Worm (Caenorhabditis elegans) whole organism, mixed stage, embryonic: ENCODE measurements around the gene cnnm-3.

Source experiments
- cnd-1 ChIP-seq: fragments of 200-800 bp; sonication (Bioruptor generic); optimal IDR thresholded peaks from 2 replicates; lab custom pipeline; 2018; ENCODE audit warnings: mild to moderate bottlenecking, missing genetic modification characterization, missing compliant biosample characterization
- drap-1 ChIP-seq: fragments of 200-800 bp; sonication (Bioruptor generic); optimal IDR thresholded peaks from 3 replicates; lab custom pipeline; 2018; ENCODE audit warnings: mild to moderate bottlenecking, missing genetic modification characterization, missing compliant biosample characterization
- lin-32 ChIP-seq: fragments of 200-800 bp; sonication (Bioruptor generic); optimal IDR thresholded peaks from 2 replicates; lab custom pipeline; 2018; ENCODE audit warnings: mild to moderate bottlenecking, missing genetic modification characterization, missing compliant biosample characterization
- mab-5 ChIP-seq: fragments of 150-350 bp; optimal IDR thresholded peaks from 2 replicates; lab custom pipeline; 2014; ENCODE audit warnings: missing biosample characterization, missing genetic modification characterization
- mls-2 ChIP-seq: sonication (generic microtip); optimal IDR thresholded peaks from 2 replicates; lab custom pipeline; 2016; ENCODE audit warnings: mild to moderate bottlenecking, missing genetic modification characterization, moderate library complexity, missing compliant biosample characterization
- nhr-2 ChIP-seq: fragments of 150-350 bp; optimal IDR thresholded peaks from 2 replicates; lab custom pipeline; 2014; ENCODE audit warnings: missing biosample characterization, missing genetic modification characterization
- nhr-237 ChIP-seq: fragments of 150-350 bp; optimal IDR thresholded peaks from 2 replicates; lab custom pipeline; 2014; ENCODE audit warnings: missing biosample characterization, missing genetic modification characterization
- nhr-76 ChIP-seq: sonication (generic microtip); optimal IDR thresholded peaks from 2 replicates; lab custom pipeline; 2017; ENCODE audit warnings: missing biosample characterization, missing genetic modification characterization
- unc-120 ChIP-seq: sonication (generic microtip); optimal IDR thresholded peaks from 2 replicates; lab custom pipeline; 2017; ENCODE audit warnings: missing genetic modification characterization, missing compliant biosample characterization; ENCODE audit not compliant: poor library complexity, severe bottlenecking
- unc-62 ChIP-seq: fragments of 150-350 bp; optimal IDR thresholded peaks from 2 replicates; lab custom pipeline; 2014; ENCODE audit warnings: missing biosample characterization, missing genetic modification reagents, missing genetic modification characterization
- ztf-11 ChIP-seq: fragments of 150-350 bp; optimal IDR thresholded peaks from 2 replicates; lab custom pipeline; 2014; ENCODE audit warnings: missing biosample characterization, missing genetic modification characterization

ce11 chrX:3054802-3055201 is 9.2 kb upstream of the cnnm-3 start, which contains the start of gene twk-26:
- TF ChIP-seq unc-120 (no peak), nhr-76 (no peak), nhr-237 (tag; lab: Kevin White, UChicago) (no peak), unc-62 (GFP tag; lab: Kevin White, UChicago) (no peak), mls-2 (tag; lab: Kevin White, UChicago) (no peak), cnd-1 (tag; lab: Kevin White, UChicago) (no peak), ztf-11 (tag; lab: Kevin White, UChicago) (no peak), lin-32 (GFP tag; lab: Kevin White, UChicago) (no peak), nhr-2 (tag; lab: Kevin White, UChicago) (no peak), mab-5 (tag; lab: Kevin White, UChicago) (no peak), drap-1 (no peak)
